Fruit fly (Drosophila melanogaster): ENCODE measurements around the gene hth.
A peak's percentile ranks its signal among the peaks of the same experiment; 100 is the strongest.

hth gene

dm6 chr3R:10648556-10649181 is 9.3 kb upstream of the hth start (continued):
- TF ChIP-seq esg (GFP tag; conservative IDR thresholded peaks at IDR 0.05) = peak; percentile 66
- 0 out of 2 replicates have a peak, but pooled peaks have one; percentile 42 for TF ChIP-seq danr (GFP tag; IDR thresholded peaks at IDR 0.05)
- no peak for TF ChIP-seq psq (GFP tag; optimal IDR thresholded peaks at IDR 0.05)
- peak; percentile 43; the same call in 1 of the 2 replicates for TF ChIP-seq CG32767 (GFP tag; IDR thresholded peaks at IDR 0.05)
- TF ChIP-seq jumu (GFP tag; optimal IDR thresholded peaks at IDR 0.05) = peak; percentile 17
- TF ChIP-seq CG11398 (GFP tag; optimal IDR thresholded peaks at IDR 0.05) = no peak
- peak; percentile 48 for TF ChIP-seq Asciz (GFP tag; optimal IDR thresholded peaks at IDR 0.05)
- TF ChIP-seq CG7556 (GFP tag; optimal IDR thresholded peaks at IDR 0.05) = peak; percentile 7
- peak; percentile 58 for TF ChIP-seq abd-A (tag; optimal IDR thresholded peaks at IDR 0.05)
- peak; percentile 71 for TF ChIP-seq gem (tag; optimal IDR thresholded peaks at IDR 0.05)
- TF ChIP-seq tll (GFP tag; optimal IDR thresholded peaks at IDR 0.05) = no peak
- TF ChIP-seq Deaf1 (tag; optimal IDR thresholded peaks at IDR 0.05) = no peak
- TF ChIP-seq hkb (optimal IDR thresholded peaks at IDR 0.05) = no peak
- peak; percentile 70 for TF ChIP-seq hkb (GFP tag; IDR thresholded peaks at IDR 0.05)
- TF ChIP-seq toy (GFP tag; IDR thresholded peaks at IDR 0.05) = no peak
- peak; percentile 55; the same call in 1 of the 3 replicates for TF ChIP-seq ken (GFP tag; IDR thresholded peaks at IDR 0.05)
- TF ChIP-seq Meics (GFP tag; optimal IDR thresholded peaks at IDR 0.05) = peak; percentile 4
- peak; percentile 36 for TF ChIP-seq trh (GFP tag; optimal IDR thresholded peaks at IDR 0.05)
- TF ChIP-seq Gsc (GFP tag; IDR thresholded peaks at IDR 0.05) = no peak
- TF ChIP-seq eyg (GFP tag; optimal IDR thresholded peaks at IDR 0.05) = no peak
- no peak for TF ChIP-seq crp (GFP tag; optimal IDR thresholded peaks at IDR 0.05)
- TF ChIP-seq stc (GFP tag; IDR thresholded peaks at IDR 0.05) = peak; percentile 51
- peak; percentile 27 for TF ChIP-seq btn (GFP tag; optimal IDR thresholded peaks at IDR 0.05)
- no peak for TF ChIP-seq br (optimal IDR thresholded peaks at IDR 0.05)
- peak; percentile 27 for TF ChIP-seq lilli (GFP tag; optimal IDR thresholded peaks at IDR 0.05)
- peak; percentile 72 for TF ChIP-seq Oli (tag; optimal IDR thresholded peaks at IDR 0.05)
- TF ChIP-seq CG4730 (GFP tag; IDR thresholded peaks at IDR 0.05) = no peak
- no peak for TF ChIP-seq Max (GFP tag; optimal IDR thresholded peaks at IDR 0.05)
- TF ChIP-seq CG12391 (tag; optimal IDR thresholded peaks at IDR 0.05) = peak; percentile 45
- peak; percentile 12 for TF ChIP-seq ash1 (GFP tag; optimal IDR thresholded peaks at IDR 0.05)
- TF ChIP-seq oc (tag; optimal IDR thresholded peaks at IDR 0.05) = peak; percentile 4
- TF ChIP-seq Nf-YA (GFP tag; IDR thresholded peaks at IDR 0.05) = no peak; the same call in 1 of the 2 replicates
- TF ChIP-seq HHEX (GFP tag; optimal IDR thresholded peaks at IDR 0.05) = peak; percentile 42
- peak; percentile 51 for TF ChIP-seq Blimp-1 (GFP tag; optimal IDR thresholded peaks at IDR 0.05)
- TF ChIP-seq pan (optimal IDR thresholded peaks at IDR 0.05) = no peak
- TF ChIP-seq pan (GFP tag; optimal IDR thresholded peaks at IDR 0.05 in 1 of 2, IDR thresholded peaks at IDR 0.05 in 1 of 2) = peak in 1 of 2 experiments; percentile 80
- peak; percentile 31 for TF ChIP-seq run (tag; optimal IDR thresholded peaks at IDR 0.05)
- TF ChIP-seq CG2202 (tag; optimal IDR thresholded peaks at IDR 0.05) = peak; percentile 1
- TF ChIP-seq pros (GFP tag; optimal IDR thresholded peaks at IDR 0.05) = peak; percentile 50
- no peak for TF ChIP-seq CG3847 (GFP tag; IDR thresholded peaks at IDR 0.05)
- TF ChIP-seq CG1529 (GFP tag; optimal IDR thresholded peaks at IDR 0.05) = peak; percentile 13
- TF ChIP-seq ap (GFP tag; IDR thresholded peaks at IDR 0.05) = 0 out of 2 replicates have a peak, but pooled peaks have one; percentile 45
- no peak for TF ChIP-seq sug (tag; optimal IDR thresholded peaks at IDR 0.05)
- TF ChIP-seq CG14860 (GFP tag; IDR thresholded peaks at IDR 0.05; ENCODE audit: partially characterized antibody) = no peak
- TF ChIP-seq CG10274 (GFP tag; optimal IDR thresholded peaks at IDR 0.05) = no peak
- no peak for TF ChIP-seq salm (tag; optimal IDR thresholded peaks at IDR 0.05)
- peak; percentile 45; the same call in 2 of the 3 replicates for TF ChIP-seq Aef1 (GFP tag; IDR thresholded peaks at IDR 0.05)
- no peak for TF ChIP-seq CG1024 (GFP tag; IDR thresholded peaks at IDR 0.05)
- peak; percentile 16 for TF ChIP-seq pum (GFP tag; optimal IDR thresholded peaks at IDR 0.05)
- peak; percentile 11; the same call in 1 of the 2 replicates for TF ChIP-seq Rfx (GFP tag; IDR thresholded peaks at IDR 0.05)
- peak; percentile 38; the same call in 1 of the 2 replicates for TF ChIP-seq Oaz (GFP tag; IDR thresholded peaks at IDR 0.05)

Data from whole organism, embryonic.